Fruit fly (Drosophila melanogaster) Kc167 (cell line): Measurements from ENCODE around the gene CG2604.

Source experiments
- Myc ChIP-seq: fragments of >200 bp; optimal IDR thresholded peaks from 2 replicates; lab custom pipeline; 2017; ENCODE audit warnings: missing external identifiers
- Sin3A ChIP-seq: fragments of >200 bp; optimal IDR thresholded peaks from 2 replicates; lab custom pipeline; 2018; ENCODE audit warnings: missing external identifiers
- h ChIP-seq: fragments of >200 bp; optimal IDR thresholded peaks from 3 replicates; lab custom pipeline; 2018; ENCODE audit warnings: missing external identifiers
- insv ChIP-seq: fragments of >200 bp; optimal IDR thresholded peaks from 3 replicates; lab custom pipeline; 2018; ENCODE audit warnings: missing external identifiers
- psq ChIP-seq: fragments of >200 bp; optimal IDR thresholded peaks from 2 replicates; lab custom pipeline; 2017; ENCODE audit warnings: missing external identifiers
- ttk ChIP-seq: sonication (Bioruptor generic); optimal IDR thresholded peaks from 2 replicates; lab custom pipeline; 2017; ENCODE audit warnings: missing external identifiers

The CG2604 gene

DNA sequence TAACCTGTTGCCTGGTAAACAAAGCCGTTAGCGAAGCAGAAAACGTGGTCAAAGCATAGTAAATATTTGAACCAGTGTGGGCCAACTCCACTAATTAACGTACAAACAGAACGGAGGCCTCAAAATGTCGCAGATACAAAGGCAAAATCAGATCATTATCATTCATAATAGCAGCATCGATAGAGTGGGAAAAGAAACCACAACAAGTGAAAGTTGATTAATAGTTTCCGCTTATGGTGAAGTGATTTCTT, 15.1 kb downstream of the CG2604 start:
- TF ChIP-seq Sin3A (lab: Kevin White, UChicago) (no peak), psq (lab: Kevin White, UChicago) (no peak), Myc (no peak), insv (lab: Kevin White, UChicago) (no peak), ttk (lab: Kevin White, UChicago) (no peak), h (lab: Kevin White, UChicago) (no peak)

DNA sequence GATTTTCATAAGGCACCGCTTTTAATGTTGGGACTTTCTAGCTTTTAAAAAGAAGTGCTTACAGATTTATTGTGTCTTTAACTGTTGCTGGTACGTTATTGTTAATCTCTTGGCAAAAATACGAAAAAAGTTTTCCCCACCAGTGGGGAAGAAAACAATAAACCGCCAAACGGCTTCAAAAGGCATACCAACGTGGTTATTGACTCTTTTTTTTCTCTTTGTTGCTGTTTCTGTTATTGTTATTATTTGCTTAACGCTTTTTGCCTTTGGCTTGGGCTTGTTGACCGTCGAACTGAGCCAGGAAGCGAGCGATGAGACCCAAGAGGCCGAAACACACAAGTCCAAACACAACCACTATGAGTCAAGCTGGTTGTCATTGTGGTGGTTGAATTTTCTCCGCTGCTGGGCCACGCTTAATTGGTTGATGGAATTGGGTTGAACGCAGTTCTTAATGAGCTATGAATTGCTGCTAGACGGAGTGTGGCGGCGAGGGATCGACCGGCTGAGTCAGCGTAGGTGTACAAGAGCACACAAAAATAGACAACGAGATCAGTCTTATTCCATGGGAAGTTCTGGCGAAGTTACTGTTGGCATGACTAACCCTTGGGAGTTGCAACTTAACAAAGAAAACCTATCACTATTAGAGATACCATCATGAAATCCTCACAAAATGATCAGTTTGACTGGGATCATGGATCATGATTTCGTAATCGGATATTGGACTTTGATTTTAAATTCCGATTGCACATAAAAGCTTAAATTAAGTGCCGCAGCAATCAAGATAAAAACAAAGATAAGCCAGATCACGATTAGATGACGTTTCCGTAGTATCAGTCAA, 15.7 kb downstream of the CG2604 start:
- TF ChIP-seq ttk (lab: Kevin White, UChicago) (no peak), h (lab: Kevin White, UChicago) (no peak), insv (lab: Kevin White, UChicago) (no peak), Sin3A (lab: Kevin White, UChicago) (no peak), Myc (no peak), psq (lab: Kevin White, UChicago) (no peak)

DNA sequence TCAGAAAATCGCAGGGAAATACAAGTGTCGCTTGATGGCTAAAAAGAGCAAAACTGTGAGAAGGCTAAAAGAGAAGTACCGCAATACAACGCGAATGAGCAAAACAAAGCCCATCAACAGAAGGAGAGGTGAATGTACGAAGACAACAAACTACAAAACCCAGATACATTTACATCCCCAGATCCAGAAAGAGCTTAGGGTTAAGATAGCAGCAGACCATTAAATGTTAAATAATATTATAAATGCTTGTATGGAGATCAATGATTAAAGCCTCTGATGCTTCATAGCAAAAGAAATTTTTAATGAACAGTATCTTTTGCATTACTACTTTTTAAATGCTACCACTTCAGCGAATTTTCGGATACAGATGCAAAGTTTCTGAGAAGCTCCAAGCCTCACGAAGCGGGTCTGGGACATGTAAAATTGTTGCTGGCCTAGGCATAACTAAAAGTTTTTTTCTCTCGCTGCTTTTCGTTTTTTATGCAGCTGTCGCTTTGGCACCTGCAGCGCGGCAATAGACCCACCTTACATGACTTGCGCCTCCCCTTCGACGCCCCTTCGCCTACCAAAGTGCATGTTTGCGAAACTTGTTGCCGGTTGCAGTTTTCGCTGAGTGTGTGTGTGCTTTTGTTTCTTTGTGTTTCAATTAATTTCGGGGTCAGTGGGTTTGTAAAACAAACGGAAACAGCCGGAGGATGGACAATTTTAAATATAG, 17.7 kb downstream of the CG2604 start:
- TF ChIP-seq h (lab: Kevin White, UChicago) (no peak), insv (lab: Kevin White, UChicago) (no peak), ttk (lab: Kevin White, UChicago) (no peak), Sin3A (lab: Kevin White, UChicago) (no peak), psq (lab: Kevin White, UChicago) (no peak), Myc (no peak)

DNA sequence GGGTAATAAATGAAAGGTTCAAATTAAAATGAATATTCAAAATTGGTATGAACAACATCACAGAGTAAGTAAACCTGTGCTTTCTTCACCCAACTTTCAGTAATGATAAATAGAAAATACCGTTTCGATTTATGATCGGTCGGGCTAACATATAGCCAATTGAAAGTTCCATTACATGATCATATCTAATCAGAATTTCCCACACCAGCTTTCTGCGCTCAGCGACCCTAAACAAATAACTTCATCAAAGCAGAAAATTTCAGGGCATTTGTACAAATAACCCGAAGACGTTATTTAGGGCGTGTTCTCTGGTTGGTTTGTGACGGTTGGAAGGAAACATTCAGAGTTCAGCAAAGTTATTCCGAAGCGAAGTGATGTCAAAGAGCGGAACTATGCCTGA, 19.4 kb downstream of the CG2604 start:
- TF ChIP-seq h (lab: Kevin White, UChicago): no peak
- TF ChIP-seq ttk (lab: Kevin White, UChicago): no peak
- TF ChIP-seq Myc: no peak
- no peak for TF ChIP-seq Sin3A (lab: Kevin White, UChicago)

- TF ChIP-seq h (lab: Kevin White, UChicago) (no peak), Myc (no peak), psq (lab: Kevin White, UChicago) (no peak), insv (lab: Kevin White, UChicago) (no peak), ttk (lab: Kevin White, UChicago) (no peak), Sin3A (lab: Kevin White, UChicago) (no peak)
Observed at dm6 chr3R:5199581-5199980, 23.6 kb downstream of the CG2604 start.

DNA sequence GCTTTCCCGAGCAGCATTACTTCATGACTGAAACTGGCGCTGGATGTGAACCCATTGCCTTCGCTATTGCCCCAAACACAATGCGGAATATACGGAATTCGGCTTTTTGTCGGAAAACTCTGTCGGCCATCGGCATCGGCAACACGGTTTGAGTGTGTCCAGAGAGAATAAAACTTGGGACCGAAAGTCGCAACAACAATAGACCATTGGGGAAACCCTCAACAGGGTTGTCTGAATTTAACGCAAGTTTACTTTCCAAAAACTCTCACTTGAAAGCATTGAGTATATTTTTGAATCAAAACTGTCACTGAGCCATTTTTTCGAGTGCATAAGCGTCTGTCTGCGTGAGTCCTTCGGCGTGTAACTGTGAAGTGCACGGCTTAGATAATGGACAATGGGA, 24.9 kb downstream of the CG2604 start:
- no peak for TF ChIP-seq Sin3A (lab: Kevin White, UChicago)
- TF ChIP-seq ttk (lab: Kevin White, UChicago): no peak
- TF ChIP-seq h (lab: Kevin White, UChicago): no peak

- no peak for TF ChIP-seq Myc
- no peak for TF ChIP-seq ttk (lab: Kevin White, UChicago)
- no peak for TF ChIP-seq Sin3A (lab: Kevin White, UChicago)
- no peak for TF ChIP-seq h (lab: Kevin White, UChicago)
- TF ChIP-seq insv (lab: Kevin White, UChicago): no peak
- no peak for TF ChIP-seq psq (lab: Kevin White, UChicago)
Observed at dm6 chr3R:5193271-5193670, 29.9 kb downstream of the CG2604 start.

DNA sequence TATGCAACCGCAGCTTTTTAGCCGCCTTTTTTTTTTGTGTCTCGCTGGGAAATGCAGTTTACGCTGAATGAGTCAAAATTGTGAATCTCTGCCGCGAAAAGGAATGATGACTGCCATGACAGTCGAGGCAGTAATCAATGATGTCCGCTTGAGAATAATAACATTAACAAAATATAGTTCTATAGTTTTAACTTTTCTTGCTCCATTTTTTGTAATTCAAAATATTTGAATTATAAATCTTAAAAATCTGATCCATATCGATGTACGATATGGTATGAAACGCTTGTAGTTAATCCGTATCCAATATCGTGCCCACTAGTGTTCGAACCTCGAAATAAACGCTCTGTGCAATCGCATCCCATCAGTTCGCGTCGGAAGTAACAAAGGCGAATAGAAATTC, 35.4 kb downstream of the CG2604 start:
- TF ChIP-seq insv (lab: Kevin White, UChicago): no peak
- TF ChIP-seq Myc: no peak
- TF ChIP-seq psq (lab: Kevin White, UChicago): no peak
- no peak for TF ChIP-seq ttk (lab: Kevin White, UChicago)
- no peak for TF ChIP-seq Sin3A (lab: Kevin White, UChicago)
- TF ChIP-seq h (lab: Kevin White, UChicago): no peak

DNA sequence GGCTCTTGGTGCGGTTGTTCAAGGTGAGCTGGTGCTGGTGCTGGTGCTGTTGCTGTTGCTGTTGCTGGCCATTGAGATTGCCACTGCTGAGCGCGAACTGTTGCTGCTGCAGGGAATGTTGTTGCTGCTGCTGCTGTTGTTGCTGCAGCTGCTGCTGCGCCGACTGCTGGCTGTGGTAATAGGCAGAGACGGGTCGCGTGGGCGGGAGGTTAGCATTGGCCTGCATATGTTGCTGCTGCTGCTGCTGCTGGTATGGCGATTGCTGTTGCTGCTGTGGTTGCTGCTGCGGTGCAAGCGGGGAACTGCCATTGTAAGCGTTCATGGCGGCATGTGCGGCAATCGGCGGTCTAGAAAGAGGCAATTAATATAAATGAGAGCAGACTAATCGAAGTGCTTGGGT, 47.2 kb downstream of the CG2604 start:
- TF ChIP-seq Sin3A (lab: Kevin White, UChicago) (no peak), Myc (no peak), insv (lab: Kevin White, UChicago) (no peak), ttk (lab: Kevin White, UChicago) (no peak), psq (lab: Kevin White, UChicago) (no peak), h (lab: Kevin White, UChicago) (no peak)

dm6 chr3R:5171972-5172371, 51.2 kb downstream of the CG2604 start:
- TF ChIP-seq h (lab: Kevin White, UChicago) (no peak), psq (lab: Kevin White, UChicago) (no peak), Myc (no peak), ttk (lab: Kevin White, UChicago) (no peak), Sin3A (lab: Kevin White, UChicago) (no peak), insv (lab: Kevin White, UChicago) (no peak)
